Worm (Caenorhabditis elegans) whole organism, mixed stage, embryonic: ENCODE measurements around the gene psd-1.

Experiments used
- M03D4.4 ChIP-seq: sonication (generic microtip); optimal IDR thresholded peaks from 2 replicates; lab custom pipeline; 2017; ENCODE audit warnings: mild to moderate bottlenecking, missing genetic modification characterization, missing compliant biosample characterization
- bed-3 ChIP-seq: fragments of 200-800 bp; sonication (Bioruptor generic); optimal IDR thresholded peaks from 3 replicates; lab custom pipeline; 2018; ENCODE audit warnings: mild to moderate bottlenecking, missing genetic modification characterization, moderate library complexity, missing compliant biosample characterization
- blmp-1 ChIP-seq: fragments of 150-350 bp; optimal IDR thresholded peaks from 2 replicates; lab custom pipeline; 2014; ENCODE audit warnings: missing biosample characterization, missing genetic modification characterization
- ceh-39 ChIP-seq: fragments of 150-350 bp; optimal IDR thresholded peaks from 2 replicates; lab custom pipeline; 2014; ENCODE audit warnings: missing biosample characterization, missing genetic modification characterization
- ceh-43 ChIP-seq: fragments of 200-800 bp; sonication (Bioruptor generic); optimal IDR thresholded peaks from 2 replicates; lab custom pipeline; 2018; ENCODE audit warnings: mild to moderate bottlenecking, missing genetic modification characterization, moderate library complexity, missing compliant biosample characterization
- ceh-83 ChIP-seq: fragments of 200-800 bp; sonication (Bioruptor generic); optimal IDR thresholded peaks from 2 replicates; lab custom pipeline; 2018; ENCODE audit warnings: mild to moderate bottlenecking, missing genetic modification characterization, missing compliant biosample characterization
- ces-1 ChIP-seq: fragments of 150-350 bp; optimal IDR thresholded peaks from 2 replicates; lab custom pipeline; 2014; ENCODE audit warnings: missing biosample characterization, missing genetic modification reagents, missing genetic modification characterization
- cnd-1 ChIP-seq: fragments of 200-800 bp; sonication (Bioruptor generic); optimal IDR thresholded peaks from 2 replicates; lab custom pipeline; 2018; ENCODE audit warnings: mild to moderate bottlenecking, missing genetic modification characterization, missing compliant biosample characterization
- drap-1 ChIP-seq: fragments of 200-800 bp; sonication (Bioruptor generic); optimal IDR thresholded peaks from 3 replicates; lab custom pipeline; 2018; ENCODE audit warnings: mild to moderate bottlenecking, missing genetic modification characterization, missing compliant biosample characterization
- elt-1 ChIP-seq: sonication (generic microtip); optimal IDR thresholded peaks from 2 replicates; lab custom pipeline; 2017; ENCODE audit warnings: missing genetic modification characterization, mild to moderate bottlenecking, missing compliant biosample characterization, antibody characterized with exemption, moderate library complexity, borderline replicate concordance; ENCODE audit not compliant: insufficient read depth
- elt-3 ChIP-seq: fragments of 150-350 bp; optimal IDR thresholded peaks from 2 replicates; lab custom pipeline; 2014; ENCODE audit warnings: missing biosample characterization, missing genetic modification characterization
- ham-2 ChIP-seq: fragments of 200-800 bp; sonication (Bioruptor generic); optimal IDR thresholded peaks from 2 replicates; lab custom pipeline; 2018; ENCODE audit warnings: mild to moderate bottlenecking, missing genetic modification characterization, missing compliant biosample characterization
- hlh-1 ChIP-seq: fragments of 150-350 bp; optimal IDR thresholded peaks from 2 replicates; lab custom pipeline; 2014; ENCODE audit warnings: missing biosample characterization, missing genetic modification reagents, missing genetic modification characterization
- lsy-2 ChIP-seq: fragments of 150-350 bp; optimal IDR thresholded peaks from 2 replicates; lab custom pipeline; 2014; ENCODE audit warnings: missing biosample characterization, missing genetic modification characterization
- mep-1 ChIP-seq: fragments of 150-350 bp; optimal IDR thresholded peaks from 2 replicates; lab custom pipeline; 2017; ENCODE audit warnings: missing biosample characterization, missing genetic modification reagents, missing genetic modification characterization, inconsistent platforms
- nhr-12 ChIP-seq: fragments of 150-350 bp; optimal IDR thresholded peaks from 2 replicates; lab custom pipeline; 2014; ENCODE audit warnings: missing biosample characterization, missing genetic modification characterization
- nhr-2 ChIP-seq: fragments of 150-350 bp; optimal IDR thresholded peaks from 2 replicates; lab custom pipeline; 2014; ENCODE audit warnings: missing biosample characterization, missing genetic modification characterization
- nhr-237 ChIP-seq: fragments of 150-350 bp; optimal IDR thresholded peaks from 2 replicates; lab custom pipeline; 2014; ENCODE audit warnings: missing biosample characterization, missing genetic modification characterization
- nhr-28 ChIP-seq: fragments of 150-350 bp; optimal IDR thresholded peaks from 2 replicates; lab custom pipeline; 2014; ENCODE audit warnings: missing biosample characterization, missing genetic modification characterization
- nhr-76 ChIP-seq: sonication (generic microtip); optimal IDR thresholded peaks from 2 replicates; lab custom pipeline; 2017; ENCODE audit warnings: missing biosample characterization, missing genetic modification characterization
- sem-2 ChIP-seq: fragments of 200-800 bp; sonication (Bioruptor generic); optimal IDR thresholded peaks from 2 replicates; lab custom pipeline; 2018; ENCODE audit warnings: mild to moderate bottlenecking, missing genetic modification characterization, missing compliant biosample characterization
- snpc-4 ChIP-seq: fragments of 150-350 bp; optimal IDR thresholded peaks from 2 replicates; lab custom pipeline; 2014; ENCODE audit warnings: missing biosample characterization, missing genetic modification characterization
- sptf-1 ChIP-seq: sonication (generic microtip); optimal IDR thresholded peaks from 2 replicates; lab custom pipeline; 2017; ENCODE audit warnings: mild to moderate bottlenecking, missing genetic modification characterization, moderate library complexity, missing compliant biosample characterization
- unc-120 ChIP-seq: sonication (generic microtip); optimal IDR thresholded peaks from 2 replicates; lab custom pipeline; 2017; ENCODE audit warnings: missing genetic modification characterization, missing compliant biosample characterization; ENCODE audit not compliant: poor library complexity, severe bottlenecking
- unc-39 ChIP-seq: fragments of 150-350 bp; optimal IDR thresholded peaks from 2 replicates; lab custom pipeline; 2014; ENCODE audit warnings: missing biosample characterization, missing genetic modification characterization
- unc-62 ChIP-seq: fragments of 150-350 bp; optimal IDR thresholded peaks from 2 replicates; lab custom pipeline; 2014; ENCODE audit warnings: missing biosample characterization, missing genetic modification reagents, missing genetic modification characterization
- zip-8 ChIP-seq: fragments of 150-350 bp; optimal IDR thresholded peaks from 2 replicates; lab custom pipeline; 2014; ENCODE audit warnings: missing biosample characterization, missing genetic modification characterization
- ztf-11 ChIP-seq: fragments of 150-350 bp; optimal IDR thresholded peaks from 2 replicates; lab custom pipeline; 2014; ENCODE audit warnings: missing biosample characterization, missing genetic modification characterization

Gene psd-1

DNA sequence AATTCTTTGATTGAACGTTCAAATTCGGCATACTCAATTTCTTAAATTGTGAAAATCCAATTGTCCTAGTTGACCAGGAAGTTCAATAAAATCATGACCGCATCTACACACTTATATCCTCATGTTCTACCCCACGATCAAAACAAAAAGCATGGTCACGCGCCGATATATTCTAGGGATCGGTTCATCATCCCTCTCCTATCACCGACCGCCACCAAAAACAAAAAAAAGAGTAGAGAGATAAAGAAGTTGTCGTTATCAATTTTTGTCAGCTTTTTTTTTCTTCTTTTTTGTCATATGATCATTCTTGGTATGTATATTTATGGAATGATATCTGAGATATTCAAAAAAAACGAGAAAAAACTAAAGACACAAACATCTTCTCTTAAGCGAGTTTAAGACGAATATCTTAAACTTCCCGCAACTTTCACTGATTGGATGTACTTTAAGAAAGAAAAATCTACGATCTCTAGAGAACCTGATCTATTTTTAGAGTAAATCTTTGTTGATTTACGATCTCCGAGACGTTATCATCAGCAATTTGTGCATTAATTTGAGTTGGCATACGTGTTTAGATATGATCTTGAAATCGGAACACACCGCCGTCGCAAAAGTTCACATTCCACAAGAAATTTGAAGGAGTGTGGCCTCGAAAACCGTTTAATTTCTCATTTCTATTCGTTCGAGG is 29.9 kb upstream of the psd-1 start:
- TF ChIP-seq sem-2 (GFP tag; lab: Kevin White, UChicago) (no peak), nhr-28 (tag; lab: Kevin White, UChicago) (no peak), ceh-43 (GFP tag; lab: Kevin White, UChicago) (no peak), elt-1 (tag; lab: Kevin White, UChicago) (peak; percentile 44)
- TF ChIP-seq, all 35 proteins: peak for 1

DNA sequence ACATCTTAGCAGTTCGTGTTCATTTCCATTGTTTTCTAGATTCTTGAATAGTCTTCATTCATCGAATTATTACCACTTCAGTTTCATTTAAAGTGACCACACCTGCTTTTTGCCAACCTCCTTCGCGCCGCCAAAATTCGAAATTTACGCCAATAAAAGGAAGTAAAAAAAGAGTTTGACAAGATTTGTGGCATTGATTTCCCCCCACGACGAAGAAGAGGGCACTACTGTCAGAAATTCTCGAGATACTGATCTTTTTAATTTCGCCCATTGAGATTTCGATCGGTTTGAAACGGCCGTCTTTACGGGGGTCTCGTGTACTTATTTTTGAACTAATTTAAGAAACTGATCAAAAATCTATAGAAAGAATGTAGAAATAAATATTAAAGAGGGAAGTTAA is 26.5 kb upstream of the psd-1 start:
- TF ChIP-seq nhr-76 (no peak), hlh-1 (tag; lab: Kevin White, UChicago) (no peak), ham-2 (GFP tag; lab: Kevin White, UChicago) (no peak), ztf-11 (tag; lab: Kevin White, UChicago) (no peak), nhr-28 (tag; lab: Kevin White, UChicago) (no peak), unc-62 (no peak), nhr-12 (tag; lab: Kevin White, UChicago) (no peak), zip-8 (tag; lab: Kevin White, UChicago) (no peak), lsy-2 (tag; lab: Kevin White, UChicago) (no peak), elt-1 (tag; lab: Kevin White, UChicago) (no peak), mep-1 (no peak), nhr-237 (no peak), ces-1 (GFP tag; lab: Kevin White, UChicago) (no peak), unc-120 (tag; lab: Kevin White, UChicago) (no peak), unc-39 (no peak), sem-2 (GFP tag; lab: Kevin White, UChicago) (no peak)

DNA sequence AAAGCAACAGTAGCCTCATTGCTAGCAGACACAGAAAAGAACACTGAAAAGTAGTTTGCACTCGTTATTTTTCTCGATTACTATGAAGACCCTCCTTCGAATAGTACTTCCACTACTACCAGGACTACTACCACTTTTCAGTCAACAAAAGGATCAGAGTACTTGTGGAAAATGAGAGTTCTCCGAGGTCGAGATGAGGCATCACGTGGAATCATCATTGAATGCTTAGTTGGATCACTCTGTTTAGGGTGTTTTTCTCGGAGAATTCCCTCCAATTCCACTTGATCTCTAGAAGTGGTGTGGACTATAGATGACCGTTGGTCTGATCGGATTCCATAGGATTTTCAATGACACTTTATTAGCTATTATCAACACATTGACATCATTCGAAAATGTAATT is 25.6 kb upstream of the psd-1 start:
- TF ChIP-seq unc-120 (tag; lab: Kevin White, UChicago) = no peak
- TF ChIP-seq ztf-11 (tag; lab: Kevin White, UChicago) = no peak
- TF ChIP-seq sptf-1 (tag; lab: Kevin White, UChicago) = no peak
- TF ChIP-seq sem-2 (GFP tag; lab: Kevin White, UChicago) = no peak
- no peak for TF ChIP-seq bed-3
- TF ChIP-seq zip-8 (tag; lab: Kevin White, UChicago) = no peak
- no peak for TF ChIP-seq snpc-4 (tag; lab: Kevin White, UChicago)
- no peak for TF ChIP-seq ces-1 (GFP tag; lab: Kevin White, UChicago)
- no peak for TF ChIP-seq ceh-83
- TF ChIP-seq nhr-2 (tag; lab: Kevin White, UChicago) = no peak
- TF ChIP-seq unc-39 = no peak
- TF ChIP-seq blmp-1 (tag; lab: Kevin White, UChicago) = no peak
- no peak for TF ChIP-seq nhr-12 (tag; lab: Kevin White, UChicago)
- no peak for TF ChIP-seq lsy-2 (tag; lab: Kevin White, UChicago)
- TF ChIP-seq, all 35 proteins: peak for 0

DNA sequence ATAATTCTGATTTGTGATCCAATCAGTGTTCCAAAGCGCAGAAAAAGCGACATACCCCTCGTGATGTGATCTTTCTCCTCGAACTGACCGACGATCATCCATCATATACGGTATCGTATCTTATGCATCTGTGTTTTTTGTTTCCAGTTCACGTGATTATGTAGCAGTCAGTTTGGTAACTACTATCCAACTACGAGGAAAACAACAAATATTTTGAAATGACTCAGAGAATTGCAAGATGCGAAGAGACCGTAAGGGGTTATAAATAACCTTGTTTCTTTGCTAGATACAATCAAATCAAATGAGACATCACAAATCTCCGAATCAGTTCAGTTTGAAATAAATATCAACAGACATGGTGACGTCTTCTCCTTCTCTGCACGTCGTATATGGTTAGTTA is 25.0 kb upstream of the psd-1 start:
- TF ChIP-seq ces-1 (GFP tag; lab: Kevin White, UChicago) = no peak
- TF ChIP-seq ceh-43 (GFP tag; lab: Kevin White, UChicago) = no peak
- TF ChIP-seq M03D4.4 = no peak
- no peak for TF ChIP-seq cnd-1 (tag; lab: Kevin White, UChicago)
- TF ChIP-seq lsy-2 (tag; lab: Kevin White, UChicago) = no peak

DNA sequence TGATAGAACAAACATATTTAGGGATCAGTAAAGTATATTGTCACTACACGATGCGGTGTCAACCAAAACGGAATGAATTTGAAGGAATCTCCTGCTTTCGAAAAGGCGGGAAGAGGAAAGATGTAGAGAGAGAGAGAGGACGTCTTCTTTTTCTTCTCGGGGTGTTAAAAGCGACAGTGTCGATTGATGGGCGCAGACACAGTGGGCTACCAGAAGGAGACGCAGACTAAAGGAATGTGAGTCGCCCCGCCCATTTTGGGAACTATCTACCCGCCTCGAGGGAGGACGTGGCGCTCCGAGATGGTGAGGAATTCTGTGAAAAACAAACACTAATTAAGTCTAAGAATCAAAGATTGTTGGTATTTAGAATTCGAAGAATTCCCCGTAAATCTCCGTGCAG is 24.3 kb upstream of the psd-1 start, which contains the start of the genes B0361.14 and B0361.9:
Gene B0361.14 (minus strand): TSS at position 66 of the 400 bp plus-strand sequence.
Gene B0361.9 (minus strand): TSS at position 166 of the 400 bp plus-strand sequence.
- TF ChIP-seq cnd-1 (tag; lab: Kevin White, UChicago) = no peak
- no peak for TF ChIP-seq elt-3 (tag; lab: Kevin White, UChicago)
- no peak for TF ChIP-seq ceh-39 (tag; lab: Kevin White, UChicago)
- TF ChIP-seq unc-39 = no peak
- no peak for TF ChIP-seq ham-2 (GFP tag; lab: Kevin White, UChicago)
- TF ChIP-seq ces-1 (GFP tag; lab: Kevin White, UChicago) = no peak
- no peak for TF ChIP-seq zip-8 (tag; lab: Kevin White, UChicago)

DNA sequence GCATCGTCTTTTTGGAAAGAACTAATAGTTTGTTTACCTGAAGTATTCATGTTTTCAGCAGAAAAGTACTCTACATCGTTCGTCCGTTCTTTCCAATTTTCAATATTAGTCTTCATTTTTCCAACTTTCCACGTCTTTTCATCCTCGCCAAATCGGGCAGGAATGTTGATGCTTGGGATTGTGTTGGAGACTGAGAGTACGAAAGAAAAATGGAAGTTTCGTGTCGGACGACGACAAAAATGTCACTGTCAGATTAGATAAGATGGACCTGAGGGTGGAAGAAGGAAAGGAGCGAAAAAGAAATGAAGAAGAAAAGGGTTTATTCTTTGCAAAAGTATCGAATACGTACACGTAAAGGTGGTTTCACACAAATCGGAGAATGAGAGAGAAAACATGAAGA is 22.8 kb upstream of the psd-1 start:
- TF ChIP-seq ceh-39 (tag; lab: Kevin White, UChicago) (no peak), nhr-76 (no peak), M03D4.4 (no peak), drap-1 (GFP tag; lab: Kevin White, UChicago) (no peak), ztf-11 (tag; lab: Kevin White, UChicago) (no peak), nhr-28 (tag; lab: Kevin White, UChicago) (no peak), elt-1 (tag; lab: Kevin White, UChicago) (no peak), cnd-1 (tag; lab: Kevin White, UChicago) (no peak), ceh-83 (no peak), unc-39 (no peak)
- TF ChIP-seq, all 35 proteins: peak for 0
